Fruit fly (Drosophila melanogaster): Measurements from ENCODE around the gene RluA-2.

DNA sequence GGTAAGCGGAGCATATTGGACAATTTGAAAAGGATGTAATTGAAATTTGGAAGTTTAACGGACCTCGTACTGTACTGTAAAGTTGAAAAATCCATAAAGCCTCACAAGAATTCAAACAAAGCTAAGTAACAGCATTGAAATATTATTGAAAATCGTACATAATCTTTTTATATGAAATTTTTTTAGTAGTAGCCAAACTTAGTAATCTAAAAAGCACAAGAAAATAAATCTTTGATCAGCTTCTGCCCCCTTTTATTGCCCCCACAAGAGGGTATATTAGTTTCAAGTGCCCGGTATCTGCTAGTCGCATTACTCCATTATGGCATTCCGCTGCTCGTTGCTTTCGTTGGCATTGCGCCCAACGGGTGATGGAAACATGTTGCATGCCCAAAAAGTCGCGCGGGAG lies 10.0 kb upstream of the RluA-2 start:
- TF ChIP-seq CG31627 (GFP tag; optimal IDR thresholded peaks at IDR 0.05) (no peak), salr (GFP tag; optimal IDR thresholded peaks at IDR 0.05) (peak in 1 of 2 experiments; percentile 62), CG11294 (GFP tag; IDR thresholded peaks at IDR 0.05) (no peak), fd59A (GFP tag; optimal IDR thresholded peaks at IDR 0.05) (no peak), CG8632 (GFP tag; optimal IDR thresholded peaks at IDR 0.05) (no peak), acj6 (GFP tag; optimal IDR thresholded peaks at IDR 0.05) (peak; percentile 12), CG6854 (GFP tag; optimal IDR thresholded peaks at IDR 0.05) (no peak), CG9139 (GFP tag; optimal IDR thresholded peaks at IDR 0.05) (no peak), CG11902 (GFP tag; optimal IDR thresholded peaks at IDR 0.05) (no peak), Sox102F (GFP tag; optimal IDR thresholded peaks at IDR 0.05) (no peak), Lpt (GFP tag; optimal IDR thresholded peaks at IDR 0.05) (no peak), OdsH (GFP tag; optimal IDR thresholded peaks at IDR 0.05) (peak; percentile 17), CG3919 (GFP tag; optimal IDR thresholded peaks at IDR 0.05) (no peak)

Measured in whole organism, prepupa.